Fruit fly (Drosophila melanogaster) whole organism, wandering third instar larva: ENCODE data around the gene Mur29B.

Experiments
- Abd-B ChIP-seq: fragments of >200 bp; optimal IDR thresholded peaks from 2 replicates; lab custom pipeline; 2017; ENCODE audit warnings: missing biosample characterization, missing genetic modification characterization
- CrebA ChIP-seq: fragments of 200-800 bp; sonication (Bioruptor generic); optimal IDR thresholded peaks from 2 replicates; lab custom pipeline; 2016; ENCODE audit warnings: missing biosample characterization, mild to moderate bottlenecking, missing genetic modification characterization, borderline replicate concordance
- Dfd ChIP-seq: fragments of >200 bp; optimal IDR thresholded peaks from 2 replicates; lab custom pipeline; 2017; ENCODE audit warnings: missing biosample characterization, missing genetic modification characterization
- Dif ChIP-seq: fragments of 200-275, 200-300 bp; sonication (Bioruptor generic); optimal IDR thresholded peaks from 2 replicates; lab custom pipeline; 2018; ENCODE audit warnings: missing biosample characterization, missing genetic modification characterization; ENCODE audit not compliant: partially characterized antibody
- GATAd ChIP-seq: sonication (Bioruptor generic); optimal IDR thresholded peaks from 2 replicates; lab custom pipeline; 2016; ENCODE audit warnings: missing biosample characterization, missing genetic modification characterization
- HLH106 ChIP-seq: fragments of 200-800 bp; optimal IDR thresholded peaks from 3 replicates; lab custom pipeline; 2019; ENCODE audit warnings: missing biosample characterization, mild to moderate bottlenecking, missing genetic modification characterization, moderate library complexity
- Hnf4 ChIP-seq: fragments of 200-800 bp; sonication (Bioruptor generic); optimal IDR thresholded peaks from 2 replicates; lab custom pipeline; 2016; ENCODE audit warnings: missing biosample characterization, mild to moderate bottlenecking, missing genetic modification characterization
- Hr78 ChIP-seq: fragments of >200 bp; optimal IDR thresholded peaks from 2 replicates; lab custom pipeline; 2017; ENCODE audit warnings: missing biosample characterization, missing genetic modification characterization
- Hr83 ChIP-seq: fragments of 200-300 bp; sonication (Bioruptor generic); optimal IDR thresholded peaks from 2 replicates; lab custom pipeline; 2016; ENCODE audit warnings: missing biosample characterization, mild to moderate bottlenecking, missing genetic modification characterization, moderate library complexity; ENCODE audit not compliant: poor library complexity, severe bottlenecking
- Jra ChIP-seq: sonication (Bioruptor generic); optimal IDR thresholded peaks from 2 replicates; lab custom pipeline; 2016; ENCODE audit warnings: missing biosample characterization, missing genetic modification characterization
- Myc ChIP-seq: fragments of >200 bp; optimal IDR thresholded peaks from 2 replicates; lab custom pipeline; 2017
- N ChIP-seq: fragments of >200 bp; optimal IDR thresholded peaks from 2 replicates; lab custom pipeline; 2018; ENCODE audit warnings: missing biosample characterization, missing external identifiers, missing genetic modification characterization
- OdsH ChIP-seq: fragments of 200-800 bp; sonication (Bioruptor generic); optimal IDR thresholded peaks from 2 replicates; lab custom pipeline; 2016; ENCODE audit warnings: missing biosample characterization, mild to moderate bottlenecking, missing genetic modification characterization
- Rel ChIP-seq, 2 experiments: fragments of 200-800 bp; sonication (Bioruptor generic) in 1 of 2; optimal IDR thresholded peaks; 2 replicates in 1 of 2; 3 replicates in 1 of 2; lab custom pipeline; 2016 to 2019; ENCODE audit warnings: mild to moderate bottlenecking in 2 of 2, missing biosample characterization in 2 of 2, missing genetic modification characterization in 2 of 2, moderate library complexity in 1 of 2
- Sp1 ChIP-seq: fragments of 200-800 bp; sonication (Bioruptor generic); optimal IDR thresholded peaks from 3 replicates; lab custom pipeline; 2019; ENCODE audit warnings: missing biosample characterization, mild to moderate bottlenecking, missing genetic modification characterization, moderate library complexity
- Vsx2 ChIP-seq: fragments of 200-300, 225-300 bp; sonication (Bioruptor generic); optimal IDR thresholded peaks from 2 replicates; lab custom pipeline; 2018; ENCODE audit warnings: missing biosample characterization, missing genetic modification characterization; ENCODE audit not compliant: partially characterized antibody
- br ChIP-seq: fragments of 200-800 bp; sonication (Bioruptor generic); optimal IDR thresholded peaks from 2 replicates; lab custom pipeline; 2016; ENCODE audit warnings: missing biosample characterization, missing genetic modification characterization
- brk ChIP-seq: fragments of 200-800 bp; sonication (Bioruptor generic); optimal IDR thresholded peaks from 2 replicates; lab custom pipeline; 2016; ENCODE audit warnings: missing biosample characterization, mild to moderate bottlenecking, missing genetic modification characterization
- dl ChIP-seq, 2 experiments: fragments of 175-275, 200-275 bp in 1 of 2; fragments of 200-275 bp in 1 of 2; sonication (Bioruptor generic); optimal IDR thresholded peaks; lab custom pipeline; 2018; ENCODE audit warnings: mild to moderate bottlenecking in 2 of 2, missing biosample characterization in 2 of 2, missing genetic modification characterization in 2 of 2, moderate library complexity in 2 of 2; ENCODE audit not compliant: partially characterized antibody in 2 of 2, insufficient read depth in 1 of 2
- dmrt93B ChIP-seq: fragments of 200-800 bp; sonication (Bioruptor generic); optimal IDR thresholded peaks from 2 replicates; lab custom pipeline; 2018; ENCODE audit warnings: missing biosample characterization, mild to moderate bottlenecking, missing genetic modification characterization
- dsf ChIP-seq: sonication (Bioruptor generic); optimal IDR thresholded peaks from 2 replicates; lab custom pipeline; 2016; ENCODE audit warnings: missing biosample characterization, missing genetic modification characterization, borderline replicate concordance
- ey ChIP-seq: fragments of 200-800 bp; sonication (Bioruptor generic); optimal IDR thresholded peaks from 2 replicates; lab custom pipeline; 2016; ENCODE audit warnings: missing biosample characterization, missing genetic modification characterization
- foxo ChIP-seq, 2 experiments: fragments of 200-800 bp; sonication (Bioruptor generic); optimal IDR thresholded peaks; 2 replicates in 1 of 2; 3 replicates in 1 of 2; lab custom pipeline; 2016 to 2017; ENCODE audit warnings: missing biosample characterization in 2 of 2, missing genetic modification characterization in 2 of 2
- fru ChIP-seq: fragments of 200-800 bp; sonication (Bioruptor generic); optimal IDR thresholded peaks from 3 replicates; lab custom pipeline; 2016; ENCODE audit warnings: missing biosample characterization, mild to moderate bottlenecking, missing genetic modification characterization
- h ChIP-seq: fragments of 200-800 bp; sonication (Bioruptor generic); optimal IDR thresholded peaks from 3 replicates; lab custom pipeline; 2016; ENCODE audit warnings: missing biosample characterization, mild to moderate bottlenecking, missing genetic modification characterization
- jim ChIP-seq: fragments of 175-275, 200-325 bp; sonication (Bioruptor generic); optimal IDR thresholded peaks from 2 replicates; lab custom pipeline; 2016; ENCODE audit warnings: missing biosample characterization, mild to moderate bottlenecking, missing genetic modification characterization
- lola ChIP-seq: fragments of >200 bp; optimal IDR thresholded peaks from 2 replicates; lab custom pipeline; 2017; ENCODE audit warnings: missing biosample characterization, missing genetic modification characterization
- psq ChIP-seq: fragments of 200-800 bp; sonication (Bioruptor generic); optimal IDR thresholded peaks from 3 replicates; lab custom pipeline; 2017; ENCODE audit warnings: missing biosample characterization, mild to moderate bottlenecking, missing genetic modification characterization, moderate library complexity
- rgr ChIP-seq: fragments of 200-800 bp; sonication (Bioruptor generic); optimal IDR thresholded peaks from 3 replicates; lab custom pipeline; 2016; ENCODE audit warnings: missing biosample characterization, mild to moderate bottlenecking, missing genetic modification characterization
- sage ChIP-seq: fragments of 200-800 bp; sonication (Bioruptor generic); optimal IDR thresholded peaks from 2 replicates; lab custom pipeline; 2016; ENCODE audit warnings: missing biosample characterization, mild to moderate bottlenecking, missing genetic modification characterization
- sv ChIP-seq: fragments of 200-800 bp; sonication (Bioruptor generic); optimal IDR thresholded peaks from 3 replicates; lab custom pipeline; 2016; ENCODE audit warnings: missing biosample characterization, missing genetic modification characterization
- tai ChIP-seq: sonication (Bioruptor generic); optimal IDR thresholded peaks from 2 replicates; lab custom pipeline; 2016; ENCODE audit warnings: missing biosample characterization, missing genetic modification characterization
- usp ChIP-seq: fragments of >200 bp; optimal IDR thresholded peaks from 2 replicates; lab custom pipeline; 2017; ENCODE audit warnings: missing biosample characterization, missing genetic modification characterization
- woc ChIP-seq: sonication (Bioruptor generic); optimal IDR thresholded peaks from 2 replicates; lab custom pipeline; 2016; ENCODE audit warnings: missing biosample characterization, mild to moderate bottlenecking, missing genetic modification characterization

The Mur29B gene

DNA sequence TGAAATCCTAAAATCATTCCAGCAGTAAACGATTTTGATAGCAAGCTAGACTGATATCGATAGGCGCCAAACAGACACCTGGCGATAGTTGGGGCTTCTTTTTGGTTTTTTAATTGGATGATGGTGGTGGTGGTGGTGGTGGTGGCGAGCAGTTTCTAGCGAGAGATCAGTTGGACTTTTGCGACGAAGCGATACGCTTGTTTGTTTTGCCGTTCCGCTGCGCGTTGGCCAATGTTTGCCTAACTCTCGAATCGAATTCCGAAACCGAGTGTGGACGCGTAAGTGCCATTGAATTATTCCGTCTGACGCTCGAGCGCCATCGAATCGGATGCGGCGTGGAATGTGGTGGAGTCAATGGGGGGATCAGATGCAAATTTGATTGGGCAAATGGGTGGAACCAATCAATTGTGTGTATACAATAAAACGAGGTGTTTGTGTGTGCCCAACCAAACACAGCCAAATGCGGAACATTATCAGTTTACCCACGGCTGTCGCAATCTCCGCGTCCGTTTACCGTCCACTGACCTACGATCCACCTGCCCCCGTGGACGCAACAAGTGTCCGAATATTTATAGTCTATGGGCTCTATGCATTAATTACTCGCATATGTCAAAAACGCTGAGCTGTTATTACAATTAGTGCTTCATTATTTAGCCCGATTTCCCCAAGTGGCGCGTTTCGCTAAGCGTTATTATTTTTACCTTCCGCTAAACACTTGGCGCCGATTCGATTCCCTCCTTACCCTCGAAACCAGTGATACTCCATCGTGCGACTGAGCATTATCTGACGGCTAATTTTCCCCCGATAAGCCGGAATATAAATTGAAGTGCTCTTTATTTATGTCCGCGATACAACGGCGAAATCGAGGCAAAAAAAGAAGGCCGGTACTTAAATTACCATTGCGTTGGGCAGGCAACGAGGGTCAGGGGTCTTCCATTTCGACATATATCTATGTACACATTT, 18.7 kb downstream of the Mur29B start, which contains the start of gene CG17292:
Gene CG17292 (plus strand): TSS at position 91 of the 963 bp plus-strand sequence.
- TF ChIP-seq h (GFP tag; lab: Kevin White, UChicago) (peak; percentile 41), woc (no peak), Rel (GFP tag; optimal IDR thresholded peaks at IDR 0.05; lab: Kevin White, UChicago) (no peak), Rel (tag; optimal IDR thresholded peaks at IDR 0.05; lab: Kevin White, UChicago) (peak; percentile 48), psq (no peak), N (GFP tag; lab: Kevin White, UChicago) (no peak), dmrt93B (GFP tag; lab: Kevin White, UChicago) (no peak), dl (GFP tag; optimal IDR thresholded peaks at IDR 0.05; lab: Kevin White, UChicago; ENCODE audit: insufficient read depth in 1 of 2, partially characterized antibody in 2 of 2) (no peak), Abd-B (GFP tag; lab: Kevin White, UChicago) (no peak), CrebA (GFP tag; lab: Kevin White, UChicago) (no peak), jim (no peak), Dif (peak; percentile 87), brk (GFP tag; lab: Kevin White, UChicago) (no peak), HLH106 (tag; lab: Kevin White, UChicago) (no peak), OdsH (peak; percentile 68), tai (GFP tag; lab: Kevin White, UChicago) (no peak), Vsx2 (GFP tag; lab: Kevin White, UChicago) (peak; percentile 98), Dfd (no peak), Hr83 (peak; percentile 3), Hnf4 (GFP tag; lab: Kevin White, UChicago) (peak; percentile 55), rgr (GFP tag; lab: Kevin White, UChicago) (peak; percentile 49), lola (GFP tag; lab: Kevin White, UChicago) (no peak), Hr78 (GFP tag; lab: Kevin White, UChicago) (no peak), Myc (lab: Kevin White, UChicago) (no peak), usp (GFP tag; lab: Kevin White, UChicago) (no peak), br (GFP tag; lab: Kevin White, UChicago) (peak; percentile 15), foxo (GFP tag; optimal IDR thresholded peaks at IDR 0.05; lab: Kevin White, UChicago) (peak in 1 of 2 experiments; percentile 17)
- TF ChIP-seq, all 38 proteins: peak for 10

DNA sequence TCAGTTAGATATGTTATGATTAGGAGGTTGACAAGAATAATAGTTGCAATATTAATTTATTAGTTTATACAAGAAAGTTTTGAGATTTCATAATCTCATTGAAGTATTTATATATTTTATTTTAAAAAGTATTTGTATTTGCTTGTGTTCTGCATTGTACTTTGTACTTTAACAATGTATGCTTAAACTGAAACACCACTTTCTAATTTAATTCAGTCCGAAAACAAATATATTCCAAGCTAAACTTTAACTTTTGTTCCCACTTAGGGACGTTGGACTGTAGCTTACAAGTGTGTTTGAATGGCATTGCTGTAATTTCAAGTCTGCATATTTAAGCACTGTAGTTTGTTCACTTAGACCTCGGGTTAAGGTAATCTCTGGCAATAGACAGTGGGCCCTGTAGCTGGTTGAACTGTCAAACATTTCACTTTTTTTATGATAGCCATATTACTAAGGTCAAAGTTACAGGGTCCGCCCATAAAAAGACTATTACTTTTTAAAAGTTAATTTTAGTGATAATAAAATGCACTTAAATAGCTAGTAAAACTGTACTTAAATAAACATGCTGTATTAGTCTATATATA, 19.5 kb downstream of the Mur29B start:
- TF ChIP-seq Hnf4 (GFP tag; lab: Kevin White, UChicago) (no peak), brk (GFP tag; lab: Kevin White, UChicago) (no peak), usp (GFP tag; lab: Kevin White, UChicago) (no peak), sv (GFP tag; lab: Kevin White, UChicago) (no peak), Dif (no peak), woc (no peak), sage (GFP tag; lab: Kevin White, UChicago) (no peak), Jra (GFP tag; lab: Kevin White, UChicago) (no peak), dmrt93B (GFP tag; lab: Kevin White, UChicago) (no peak), Vsx2 (GFP tag; lab: Kevin White, UChicago) (no peak), Rel (GFP tag; optimal IDR thresholded peaks at IDR 0.05; lab: Kevin White, UChicago) (no peak), Rel (tag; optimal IDR thresholded peaks at IDR 0.05; lab: Kevin White, UChicago) (no peak), Hr83 (no peak), Dfd (no peak)
- TF ChIP-seq, all 38 proteins: peak for 0

DNA sequence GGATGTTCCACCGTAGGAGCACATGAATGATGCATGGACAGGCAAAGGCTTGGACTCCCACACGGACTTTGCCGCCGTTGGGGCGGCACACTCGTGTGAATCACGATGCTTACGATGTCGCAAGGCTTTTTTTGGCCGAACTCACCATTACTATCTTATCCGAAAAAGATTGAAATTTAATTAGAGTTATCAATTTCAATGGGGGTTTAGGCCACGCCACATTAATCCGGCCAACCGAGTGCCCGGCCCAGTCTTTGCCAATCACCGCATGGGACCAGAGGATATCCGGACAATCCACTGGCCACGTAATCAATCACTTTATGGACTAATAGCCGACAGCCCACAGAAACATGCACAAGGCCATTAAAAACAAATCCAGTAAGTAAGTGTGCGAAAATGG, 20.3 kb downstream of the Mur29B start:
- TF ChIP-seq Rel (GFP tag; optimal IDR thresholded peaks at IDR 0.05; lab: Kevin White, UChicago) (no peak), Rel (tag; optimal IDR thresholded peaks at IDR 0.05; lab: Kevin White, UChicago) (peak; percentile 27), woc (no peak)

DNA sequence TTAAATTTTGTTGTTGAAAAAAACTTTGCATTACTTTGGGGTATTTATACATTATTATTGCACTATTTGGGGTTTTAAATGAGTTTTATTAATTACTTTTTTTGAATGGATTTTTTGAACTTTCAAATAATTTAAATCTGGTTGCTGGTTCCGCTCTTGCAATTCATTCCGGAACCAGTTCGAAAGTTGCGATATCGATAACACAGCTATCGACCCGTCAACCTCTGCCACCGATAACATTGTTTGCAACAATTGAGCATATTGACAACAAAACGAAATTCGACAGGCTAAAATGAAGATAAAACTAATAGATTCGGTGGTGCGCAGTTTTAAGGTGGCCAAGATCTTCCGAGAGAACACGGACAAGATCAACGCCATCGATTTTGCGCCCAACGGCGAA, 22.2 kb downstream of the Mur29B start, which contains the start of gene Wdr82:
Gene Wdr82 (plus strand): TSS at position 227 of the 400 bp plus-strand sequence.
- TF ChIP-seq sv (GFP tag; lab: Kevin White, UChicago), result no peak
- no peak for TF ChIP-seq woc
- no peak for TF ChIP-seq dsf (GFP tag; lab: Kevin White, UChicago)
- no peak for TF ChIP-seq Hnf4 (GFP tag; lab: Kevin White, UChicago)
- no peak for TF ChIP-seq br (GFP tag; lab: Kevin White, UChicago)
- TF ChIP-seq ey (GFP tag; lab: Kevin White, UChicago), result no peak
- no peak for TF ChIP-seq tai (GFP tag; lab: Kevin White, UChicago)
- TF ChIP-seq Vsx2 (GFP tag; lab: Kevin White, UChicago), result no peak
- no peak for TF ChIP-seq fru (GFP tag; lab: Kevin White, UChicago)
- no peak for TF ChIP-seq Sp1 (GFP tag; lab: Kevin White, UChicago)
- TF ChIP-seq GATAd, result no peak
- TF ChIP-seq Dfd, result no peak
- TF ChIP-seq N (GFP tag; lab: Kevin White, UChicago), result no peak
